Worm (Caenorhabditis elegans): ENCODE data around the gene algn-1.

algn-1 gene

ce11 chrIII:6454183-6454582 lies 5.7 kb upstream of the algn-1 start, which contains the start of gene jhdm-1:
TSS of gene jhdm-1 (plus strand) at chrIII:6454483.
- TF ChIP-seq nhr-28 (tag; optimal IDR thresholded peaks at IDR 0.05) (no peak), ceh-83 (GFP tag; optimal IDR thresholded peaks at IDR 0.05) (no peak), lin-32 (GFP tag; optimal IDR thresholded peaks at IDR 0.05) (no peak), ham-2 (GFP tag; optimal IDR thresholded peaks at IDR 0.05) (no peak), cnd-1 (tag; optimal IDR thresholded peaks at IDR 0.05) (no peak), nhr-12 (tag; optimal IDR thresholded peaks at IDR 0.05) (no peak), lin-13 (tag; optimal IDR thresholded peaks at IDR 0.05) (no peak), sptf-1 (tag; optimal IDR thresholded peaks at IDR 0.05) (no peak), ceh-43 (GFP tag; optimal IDR thresholded peaks at IDR 0.05) (no peak), zip-8 (tag; optimal IDR thresholded peaks at IDR 0.05) (no peak), ztf-11 (tag; optimal IDR thresholded peaks at IDR 0.05) (no peak)

ce11 chrIII:6462610-6463009 lies 2.7 kb downstream of the algn-1 start, which contains the start of gene T26A5.8:
TSS of gene T26A5.8 (minus strand) at chrIII:6462856.
- TF ChIP-seq hlh-1 (tag; optimal IDR thresholded peaks at IDR 0.05) (no peak), elt-3 (tag; optimal IDR thresholded peaks at IDR 0.05) (no peak), nhr-28 (tag; optimal IDR thresholded peaks at IDR 0.05) (no peak), sptf-1 (tag; optimal IDR thresholded peaks at IDR 0.05) (no peak), mls-2 (tag; optimal IDR thresholded peaks at IDR 0.05) (no peak), ceh-83 (GFP tag; optimal IDR thresholded peaks at IDR 0.05) (no peak)

ce11 chrIII:6463679-6464078 lies 3.8 kb downstream of the algn-1 start, which contains the start of gene dlc-1:
TSS of gene dlc-1 (minus strand) at chrIII:6463779.
- TF ChIP-seq snpc-4 (tag; optimal IDR thresholded peaks at IDR 0.05) = no peak
- no peak for TF ChIP-seq cnd-1 (tag; optimal IDR thresholded peaks at IDR 0.05)
- no peak for TF ChIP-seq M03D4.4 (tag; optimal IDR thresholded peaks at IDR 0.05)
- no peak for TF ChIP-seq nhr-2 (tag; optimal IDR thresholded peaks at IDR 0.05)
- no peak for TF ChIP-seq unc-62 (GFP tag; optimal IDR thresholded peaks at IDR 0.05)
- no peak for TF ChIP-seq ham-2 (GFP tag; optimal IDR thresholded peaks at IDR 0.05)
- no peak for TF ChIP-seq blmp-1 (tag; optimal IDR thresholded peaks at IDR 0.05)
- no peak for TF ChIP-seq bed-3 (GFP tag; optimal IDR thresholded peaks at IDR 0.05)
- TF ChIP-seq sptf-1 (tag; optimal IDR thresholded peaks at IDR 0.05) = no peak
- no peak for TF ChIP-seq mep-1 (tag; optimal IDR thresholded peaks at IDR 0.05)
- TF ChIP-seq lsy-2 (tag; optimal IDR thresholded peaks at IDR 0.05) = no peak
- TF ChIP-seq unc-39 (tag; optimal IDR thresholded peaks at IDR 0.05) = no peak
- no peak for TF ChIP-seq ztf-11 (tag; optimal IDR thresholded peaks at IDR 0.05)
- no peak for TF ChIP-seq lin-32 (GFP tag; optimal IDR thresholded peaks at IDR 0.05)
- no peak for TF ChIP-seq zip-8 (tag; optimal IDR thresholded peaks at IDR 0.05)
- TF ChIP-seq ceh-39 (tag; optimal IDR thresholded peaks at IDR 0.05) = no peak
- no peak for TF ChIP-seq elt-3 (tag; optimal IDR thresholded peaks at IDR 0.05)
- TF ChIP-seq elt-1 (tag; optimal IDR thresholded peaks at IDR 0.05; ENCODE audit: borderline replicate concordance, insufficient read depth) = no peak

- peak; percentile 72 for TF ChIP-seq unc-120 (tag; optimal IDR thresholded peaks at IDR 0.05; ENCODE audit: poor library complexity, severe bottlenecking)
- peak; percentile 27 for TF ChIP-seq ham-2 (GFP tag; optimal IDR thresholded peaks at IDR 0.05)
- no peak for TF ChIP-seq ces-1 (GFP tag; optimal IDR thresholded peaks at IDR 0.05)
- TF ChIP-seq nhr-12 (tag; optimal IDR thresholded peaks at IDR 0.05) = no peak
- peak; percentile 22 for TF ChIP-seq drap-1 (GFP tag; optimal IDR thresholded peaks at IDR 0.05)
- peak; percentile 64 for TF ChIP-seq M03D4.4 (tag; optimal IDR thresholded peaks at IDR 0.05)
- no peak for TF ChIP-seq elt-1 (tag; optimal IDR thresholded peaks at IDR 0.05; ENCODE audit: borderline replicate concordance, insufficient read depth)
- TF ChIP-seq sem-2 (GFP tag; optimal IDR thresholded peaks at IDR 0.05) = no peak
- no peak for TF ChIP-seq snpc-4 (tag; optimal IDR thresholded peaks at IDR 0.05)
- peak; percentile 48 for TF ChIP-seq nhr-237 (tag; optimal IDR thresholded peaks at IDR 0.05)
- TF ChIP-seq mls-2 (tag; optimal IDR thresholded peaks at IDR 0.05) = no peak
- TF ChIP-seq pha-4 (tag; optimal IDR thresholded peaks at IDR 0.05) = peak; percentile 39
- TF ChIP-seq zip-8 (tag; optimal IDR thresholded peaks at IDR 0.05) = no peak
- TF ChIP-seq cnd-1 (tag; optimal IDR thresholded peaks at IDR 0.05) = no peak
- TF ChIP-seq elt-3 (tag; optimal IDR thresholded peaks at IDR 0.05) = no peak
- TF ChIP-seq unc-39 (tag; optimal IDR thresholded peaks at IDR 0.05) = no peak
- TF ChIP-seq ceh-83 (GFP tag; optimal IDR thresholded peaks at IDR 0.05) = no peak
- no peak for TF ChIP-seq flh-1 (GFP tag; optimal IDR thresholded peaks at IDR 0.05)
- TF ChIP-seq nhr-28 (tag; optimal IDR thresholded peaks at IDR 0.05) = no peak
- peak; percentile 66 for TF ChIP-seq sptf-1 (tag; optimal IDR thresholded peaks at IDR 0.05)
- TF ChIP-seq hlh-1 (tag; optimal IDR thresholded peaks at IDR 0.05) = peak; percentile 46
- no peak for TF ChIP-seq nhr-2 (tag; optimal IDR thresholded peaks at IDR 0.05)
These were observed 4.2 kb downstream of the algn-1 start for ce11 chrIII:6464113-6464571.

Data from whole organism, mixed stage, embryonic.